Worm (Caenorhabditis elegans) whole organism, L2 larva: Measurements from ENCODE around the gene col-78.

Experiments used
- aly-2 ChIP-seq: fragments of 150-350 bp; optimal IDR thresholded peaks from 2 replicates; lab custom pipeline; 2014; ENCODE audit warnings: missing biosample characterization, missing genetic modification characterization
- ama-1 ChIP-seq: fragments of 150-350 bp; optimal IDR thresholded peaks from 2 replicates; lab custom pipeline; 2018; ENCODE audit warnings: inconsistent platforms

ce11 chrII:9116404-9116803, 35.9 kb upstream of the col-78 start:
- no peak for TF ChIP-seq aly-2 (tag; lab: Kevin White, UChicago)
- TF ChIP-seq ama-1 (lab: Kevin White, UChicago): no peak
